Fruit fly (Drosophila melanogaster): ENCODE measurements around the gene Ucp4A.

Gene Ucp4A

DNA sequence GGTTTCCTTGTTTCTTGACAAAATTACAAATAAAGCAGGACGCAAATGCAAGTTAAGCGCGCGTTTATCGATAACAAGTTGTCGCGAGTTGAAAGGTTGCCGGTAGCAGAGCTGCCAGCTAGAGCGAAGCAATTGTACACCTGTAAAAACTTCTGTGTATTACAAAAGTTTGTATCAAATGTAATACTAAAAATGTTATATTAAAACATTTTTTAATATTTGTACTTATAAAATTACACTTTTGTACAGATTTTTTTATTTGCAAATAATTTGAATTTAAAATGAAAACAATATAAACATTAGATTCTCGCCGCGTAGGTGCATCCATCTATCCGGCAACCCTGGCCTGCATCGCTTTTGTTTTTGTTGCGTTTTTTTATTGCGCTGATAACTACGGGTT, at the start of gene Ucp4A, which contains the start of gene CG8142:
TSS of gene Ucp4A (plus strand) at position 327 of the 400 bp plus-strand sequence.
TSS of gene CG8142 (minus strand) at position 82 of the 400 bp plus-strand sequence.
- peak; percentile 81 for TF ChIP-seq noc (tag; optimal IDR thresholded peaks at IDR 0.05)

DNA sequence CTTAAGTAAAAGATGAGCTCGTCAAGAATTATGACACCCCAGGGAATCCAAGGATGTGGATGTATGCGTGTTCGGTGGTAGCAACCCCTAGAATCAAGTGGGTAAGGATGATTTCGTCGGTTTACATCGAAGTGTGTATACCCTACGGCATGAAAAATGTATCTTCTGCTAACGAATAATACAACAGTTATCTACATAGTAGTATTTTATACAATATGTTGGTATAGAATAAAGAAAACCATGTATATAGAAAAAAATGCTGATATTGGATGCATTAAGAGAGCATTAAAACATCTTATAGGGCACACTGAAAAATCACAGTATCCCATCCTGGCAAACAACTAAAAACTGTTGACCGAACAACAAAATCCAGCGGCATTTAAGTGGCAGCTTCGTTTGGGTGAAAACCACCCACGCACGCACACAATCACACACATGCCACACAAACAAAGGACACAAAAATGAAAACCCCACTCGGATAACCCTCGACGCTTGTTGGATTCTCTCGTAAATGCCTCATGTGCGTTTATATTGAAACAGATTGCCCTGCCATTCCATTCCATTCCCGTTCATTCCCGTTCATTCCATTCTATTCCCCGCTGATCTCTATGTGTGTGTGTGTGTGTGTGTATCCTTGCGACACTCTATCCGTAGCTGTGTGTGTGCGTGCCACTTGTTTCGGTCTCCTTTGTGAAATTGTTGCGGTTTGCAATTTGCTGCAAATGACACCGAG, 45.5 kb upstream of the Ucp4A start:
- no peak for TF ChIP-seq noc (tag; optimal IDR thresholded peaks at IDR 0.05)

DNA sequence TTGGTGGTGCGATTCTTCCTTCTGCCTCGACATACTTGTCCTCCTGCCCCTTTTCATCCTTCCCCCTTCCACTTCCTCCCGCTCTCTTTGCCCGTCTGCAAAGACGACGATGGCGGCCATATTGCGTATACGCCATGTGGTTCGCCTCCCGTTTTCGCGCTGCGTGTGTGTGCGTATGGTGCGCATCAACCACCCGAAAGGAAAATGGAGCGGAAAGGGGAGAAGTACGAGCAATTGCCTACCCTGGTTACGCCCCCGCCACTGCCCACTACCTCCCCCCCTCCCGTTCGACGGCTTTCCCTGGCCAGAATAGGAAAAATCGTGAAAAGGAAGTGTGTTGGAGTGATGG, 45.0 kb upstream of the Ucp4A start:
- no peak for TF ChIP-seq noc (tag; optimal IDR thresholded peaks at IDR 0.05)

dm6 chrX:17802353-17803121, 42.2 kb upstream of the Ucp4A start:
- peak; percentile 18 for TF ChIP-seq noc (tag; optimal IDR thresholded peaks at IDR 0.05)

dm6 chrX:17804048-17804447, 40.7 kb upstream of the Ucp4A start:
- TF ChIP-seq noc (tag; optimal IDR thresholded peaks at IDR 0.05) = no peak

- TF ChIP-seq noc (tag; optimal IDR thresholded peaks at IDR 0.05) = no peak
Measured at dm6 chrX:17806335-17806734, 38.4 kb upstream of the Ucp4A start.

dm6 chrX:17806973-17807372, 37.8 kb upstream of the Ucp4A start:
- no peak for TF ChIP-seq noc (tag; optimal IDR thresholded peaks at IDR 0.05)

DNA sequence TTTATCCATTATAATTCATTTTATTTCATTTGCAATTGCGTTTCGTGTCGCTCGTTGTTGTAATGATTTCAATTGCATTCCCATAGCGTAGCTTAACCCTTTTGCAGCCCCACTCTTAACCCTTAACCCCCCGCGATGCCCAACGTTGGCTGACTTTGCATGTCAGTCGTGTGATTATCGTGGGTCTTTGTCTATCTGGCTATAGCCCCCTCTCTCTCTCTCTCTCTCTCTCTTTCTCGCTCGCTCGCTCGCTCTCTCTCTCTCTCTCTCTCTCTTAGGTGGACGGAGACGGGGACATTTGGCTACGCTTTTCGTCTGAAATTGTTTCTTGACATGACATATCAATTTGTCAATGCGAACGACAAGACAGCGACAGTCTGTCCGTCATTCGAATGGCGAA, 32.6 kb upstream of the Ucp4A start:
- no peak for TF ChIP-seq noc (tag; optimal IDR thresholded peaks at IDR 0.05)

DNA sequence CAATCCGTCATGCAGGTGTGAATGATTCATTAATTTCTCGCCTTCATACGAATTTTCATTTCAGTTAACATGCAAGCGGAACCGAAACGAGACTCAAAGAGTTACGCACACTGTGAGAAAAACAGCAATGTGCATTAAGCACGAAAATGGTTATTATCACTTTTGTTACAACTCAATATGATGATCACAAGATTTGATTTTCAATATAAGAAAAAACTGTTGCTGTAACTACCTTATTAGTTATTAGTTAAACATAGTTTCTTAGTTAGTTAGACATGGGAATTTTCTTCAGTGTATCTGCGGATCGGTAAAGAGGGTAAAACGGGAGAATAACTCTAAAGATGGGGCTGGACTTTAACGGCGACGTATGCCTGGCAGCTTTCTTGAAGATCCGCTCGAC, 30.0 kb upstream of the Ucp4A start:
- no peak for TF ChIP-seq noc (tag; optimal IDR thresholded peaks at IDR 0.05)

DNA sequence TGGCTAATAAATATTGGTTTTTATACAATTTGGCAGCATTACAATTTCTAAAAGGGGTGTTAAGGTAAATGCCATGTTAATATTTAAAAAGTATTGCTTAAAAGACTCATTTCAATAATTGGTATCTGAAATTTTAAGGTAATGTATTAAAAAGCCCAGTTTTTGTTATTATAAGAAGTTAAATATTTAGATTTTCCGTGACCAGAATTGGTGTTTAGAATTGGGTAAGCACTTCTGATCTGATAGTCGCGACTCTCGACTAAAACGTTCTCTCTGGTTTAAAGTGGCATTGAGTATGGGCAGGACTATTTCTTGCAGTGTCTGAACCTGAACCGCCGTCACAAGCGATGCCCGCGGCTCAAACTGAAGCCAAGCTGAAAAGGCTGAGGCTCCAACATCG, 28.3 kb upstream of the Ucp4A start:
- no peak for TF ChIP-seq noc (tag; optimal IDR thresholded peaks at IDR 0.05)

DNA sequence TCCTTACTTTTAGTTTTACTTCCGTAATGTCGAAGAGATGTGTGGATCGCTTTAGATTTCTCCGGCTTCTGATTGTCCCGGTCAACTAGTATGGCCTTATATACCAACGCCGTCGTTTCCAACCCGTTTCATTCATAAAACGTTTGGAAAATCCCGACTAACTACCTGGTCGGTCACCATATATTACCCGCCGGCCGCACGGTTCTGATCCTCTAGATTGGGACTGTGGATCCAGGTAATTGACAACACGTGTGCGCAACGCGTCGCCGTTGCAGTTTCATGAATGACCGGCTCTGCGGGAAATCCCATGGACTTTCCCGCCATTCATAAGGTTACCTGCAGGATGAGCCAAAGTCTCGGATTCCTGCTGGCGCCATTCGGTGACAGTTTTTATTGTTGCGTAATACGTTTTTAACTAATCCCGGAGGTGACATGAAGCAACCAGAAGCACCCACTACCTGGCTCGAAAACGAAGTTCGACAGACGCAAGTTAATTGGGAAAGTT, 25.1 kb upstream of the Ucp4A start, which contains the start of gene CG12986:
TSS of gene CG12986 (minus strand) at position 51 of the 505 bp plus-strand sequence.
- TF ChIP-seq noc (tag; optimal IDR thresholded peaks at IDR 0.05) = no peak

dm6 chrX:17820252-17820651, 24.5 kb upstream of the Ucp4A start:
- TF ChIP-seq noc (tag; optimal IDR thresholded peaks at IDR 0.05) = no peak

dm6 chrX:17821466-17821865, 23.3 kb upstream of the Ucp4A start:
- TF ChIP-seq noc (tag; optimal IDR thresholded peaks at IDR 0.05) = no peak

- TF ChIP-seq noc (tag; optimal IDR thresholded peaks at IDR 0.05) = no peak
Measured at dm6 chrX:17826807-17827703, 17.7 kb upstream of the Ucp4A start, which contains the start of gene Socs16D. Socs16D (minus strand) TSS chrX:17827564.

DNA sequence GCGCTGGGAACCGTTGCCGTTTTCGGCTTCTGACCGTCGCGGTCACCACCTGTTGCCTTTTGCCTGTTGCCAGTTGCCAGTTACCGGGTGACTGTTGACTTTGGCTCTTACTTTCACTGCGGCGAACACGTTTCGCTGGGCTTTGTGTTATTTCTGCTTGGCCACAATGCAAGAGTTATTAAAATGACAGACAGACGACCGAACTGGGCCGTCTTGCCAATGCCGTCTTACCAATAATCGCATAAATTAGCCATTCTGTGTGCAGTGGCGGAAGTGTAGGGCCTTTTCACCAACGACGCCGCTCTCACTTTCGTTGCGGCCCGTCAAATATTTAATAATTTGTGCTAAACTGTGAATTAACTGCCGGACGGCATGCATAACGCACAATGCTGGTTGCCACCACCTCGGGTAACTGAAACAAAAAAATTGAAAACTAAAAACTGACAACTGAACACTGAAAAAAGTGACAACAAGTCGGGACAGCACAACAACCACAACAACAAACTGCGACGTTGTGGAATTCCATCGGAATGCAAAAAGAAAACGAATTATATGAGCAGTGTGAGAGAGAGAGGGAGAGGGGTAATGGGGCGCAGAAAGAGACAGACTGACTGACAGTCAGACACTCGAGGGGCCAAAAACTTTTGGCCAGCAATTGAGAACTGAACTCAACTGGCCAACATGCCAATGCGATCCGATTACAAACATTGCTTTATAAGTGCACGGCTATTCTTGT, 16.3 kb upstream of the Ucp4A start:
- TF ChIP-seq noc (tag; optimal IDR thresholded peaks at IDR 0.05) = no peak
